Worm (Caenorhabditis elegans): ENCODE results near the gene frpr-21.

Gene frpr-21

ce11 chrII:10389038-10389437, 32.8 kb downstream of the frpr-21 start:
- TF ChIP-seq cebp-1 (GFP tag; IDR thresholded peaks at IDR 0.05) (peak; percentile 8; the same call in 1 of the 2 replicates), cebp-1 (tag; optimal IDR thresholded peaks at IDR 0.05) (peak; percentile 73), ztf-26 (tag; optimal IDR thresholded peaks at IDR 0.05) (peak; percentile 89), rec-8 (tag; optimal IDR thresholded peaks at IDR 0.05) (no peak), ztf-25 (GFP tag; IDR thresholded peaks at IDR 0.05) (no peak), hsf-1 (GFP tag; IDR thresholded peaks at IDR 0.05) (0 out of 2 replicates have a peak, but pooled peaks have one; percentile 43), ceh-27 (GFP tag; optimal IDR thresholded peaks at IDR 0.05) (peak; percentile 65), somi-1 (GFP tag; optimal IDR thresholded peaks at IDR 0.05) (peak; percentile 92), attf-5 (GFP tag; optimal IDR thresholded peaks at IDR 0.05) (peak; percentile 69), nhr-80 (tag; optimal IDR thresholded peaks at IDR 0.05) (peak; percentile 88), let-526 (GFP tag; IDR thresholded peaks at IDR 0.05) (peak; percentile 62; the same call in 1 of the 2 replicates), attf-3 (GFP tag; conservative IDR thresholded peaks at IDR 0.05) (no peak), F22D6.2 (tag; optimal IDR thresholded peaks at IDR 0.05) (peak; percentile 61), attf-6 (GFP tag; IDR thresholded peaks at IDR 0.05) (no peak), snpc-4 (GFP tag; optimal IDR thresholded peaks at IDR 0.05) (no peak), snpc-4 (tag; optimal IDR thresholded peaks at IDR 0.05) (peak in 3 of 4 experiments; percentile 27 to 57 (median 32)), die-1 (tag; optimal IDR thresholded peaks at IDR 0.05) (peak; percentile 65), pha-4 (tag; optimal IDR thresholded peaks at IDR 0.05) (peak; percentile 82), ztf-22 (GFP tag; optimal IDR thresholded peaks at IDR 0.05) (peak; percentile 88), akir-1 (GFP tag; optimal IDR thresholded peaks at IDR 0.05) (no peak), mcd-1 (GFP tag; IDR thresholded peaks at IDR 0.05) (peak; percentile 34), pbrm-1 (GFP tag; IDR thresholded peaks at IDR 0.05) (peak; percentile 59; the same call in 1 of the 2 replicates), chd-7 (tag; optimal IDR thresholded peaks at IDR 0.05) (peak; percentile 68), K12H6.12 (tag; optimal IDR thresholded peaks at IDR 0.05) (peak; percentile 43), F57C9.4 (tag; optimal IDR thresholded peaks at IDR 0.05) (no peak), him-1 (tag; optimal IDR thresholded peaks at IDR 0.05) (no peak), nfya-2 (GFP tag; IDR thresholded peaks at IDR 0.05) (no peak), dox-1 (GFP tag; IDR thresholded peaks at IDR 0.05) (peak; percentile 48; the same call in 1 of the 2 replicates), atf-7 (tag; optimal IDR thresholded peaks at IDR 0.05) (peak; percentile 50), ztf-3 (GFP tag; optimal IDR thresholded peaks at IDR 0.05) (no peak), F49E8.2 (tag; optimal IDR thresholded peaks at IDR 0.05; ENCODE audit: insufficient read depth) (no peak), ekl-4 (GFP tag; IDR thresholded peaks at IDR 0.05) (peak; percentile 52), mel-28 (tag; optimal IDR thresholded peaks at IDR 0.05; ENCODE audit: borderline replicate concordance) (no peak), lin-26 (GFP tag; IDR thresholded peaks at IDR 0.05) (peak; percentile 64; the same call in 1 of the 2 replicates), nhr-90 (tag; optimal IDR thresholded peaks at IDR 0.05) (no peak), ets-4 (GFP tag; optimal IDR thresholded peaks at IDR 0.05) (peak; percentile 59), hmg-1.2 (GFP tag; IDR thresholded peaks at IDR 0.05) (peak; percentile 51; the same call in 1 of the 2 replicates), egl-44 (GFP tag; IDR thresholded peaks at IDR 0.05) (peak; percentile 66; the same call in 1 of the 2 replicates), rcor-1 (GFP tag; IDR thresholded peaks at IDR 0.05) (0 out of 2 replicates have a peak, but pooled peaks have one; percentile 6), C17E4.6 (GFP tag; IDR thresholded peaks at IDR 0.05) (no peak), lin-54 (GFP tag; optimal IDR thresholded peaks at IDR 0.05) (peak; percentile 42), nhr-179 (tag; optimal IDR thresholded peaks at IDR 0.05) (no peak), C06A6.2 (GFP tag; conservative IDR thresholded peaks at IDR 0.05) (peak; percentile 45; the same call in 1 of the 2 replicates), rpc-1 (optimal IDR thresholded peaks at IDR 0.05) (no peak), rpc-1 (tag; optimal IDR thresholded peaks at IDR 0.05) (no peak), tlf-1 (GFP tag; optimal IDR thresholded peaks at IDR 0.05) (peak; percentile 8), let-607 (tag; optimal IDR thresholded peaks at IDR 0.05) (peak; percentile 64 to 67), ztf-18 (tag; optimal IDR thresholded peaks at IDR 0.05) (no peak), Y53G8AR.9 (GFP tag; conservative IDR thresholded peaks at IDR 0.05) (peak; percentile 6; the same call in 1 of the 2 replicates)

Data from whole organism, young adult.